Worm (Caenorhabditis elegans): ENCODE results near the gene R10E4.3.

- no peak for TF ChIP-seq ceh-82 (tag; optimal IDR thresholded peaks at IDR 0.05)
- TF ChIP-seq ama-1 (optimal IDR thresholded peaks at IDR 0.05) = no peak
- TF ChIP-seq nhr-237 (tag; optimal IDR thresholded peaks at IDR 0.05) = no peak
- no peak for TF ChIP-seq lsy-2 (tag; optimal IDR thresholded peaks at IDR 0.05)
- TF ChIP-seq nhr-12 (tag; optimal IDR thresholded peaks at IDR 0.05) = no peak
- TF ChIP-seq aly-2 (tag; optimal IDR thresholded peaks at IDR 0.05) = no peak
Measured at ce11 chrIII:4242225-4242862, 44.9 kb downstream of the R10E4.3 start, which contains the start of gene F43C1.7.
